Fruit fly (Drosophila melanogaster): ENCODE measurements around the gene CG43867.
A peak's percentile ranks its signal among the peaks of the same experiment; 100 is the strongest.

Gene CG43867

dm6 chrX:841941-842340, 85.8 kb downstream of the CG43867 start:
- TF ChIP-seq svp (GFP tag), result peak; percentile 56
- TF ChIP-seq Met (GFP tag; optimal IDR thresholded peaks at IDR 0.05), result peak; percentile 19
- no peak for TF ChIP-seq CG10631 (GFP tag; optimal IDR thresholded peaks at IDR 0.05)
- TF ChIP-seq topi (GFP tag; optimal IDR thresholded peaks at IDR 0.05), result no peak
- peak; percentile 49 for TF ChIP-seq Eip78C (GFP tag)

dm6 chrX:841038-841437, 86.7 kb downstream of the CG43867 start:
- TF ChIP-seq CG11762 (GFP tag; optimal IDR thresholded peaks at IDR 0.05; ENCODE audit: insufficient read depth) (no peak), Met (GFP tag; optimal IDR thresholded peaks at IDR 0.05) (no peak), acj6 (GFP tag; optimal IDR thresholded peaks at IDR 0.05) (no peak), Gug (GFP tag; IDR thresholded peaks at IDR 0.05) (no peak), Sox102F (GFP tag; optimal IDR thresholded peaks at IDR 0.05) (no peak)

- TF ChIP-seq CG7368 (GFP tag; optimal IDR thresholded peaks at IDR 0.05), result no peak
- peak; percentile 42; the same call in 1 of the 2 replicates for TF ChIP-seq Gug (GFP tag; IDR thresholded peaks at IDR 0.05)
- TF ChIP-seq dac (GFP tag; optimal IDR thresholded peaks at IDR 0.05), result peak; percentile 15
- TF ChIP-seq CG32006 (GFP tag; optimal IDR thresholded peaks at IDR 0.05), result peak; percentile 70
- no peak for TF ChIP-seq Eip93F (GFP tag; optimal IDR thresholded peaks at IDR 0.05)
- TF ChIP-seq fd59A (GFP tag; optimal IDR thresholded peaks at IDR 0.05), result no peak
- peak; percentile 24 for TF ChIP-seq OdsH (GFP tag; optimal IDR thresholded peaks at IDR 0.05)
- TF ChIP-seq Eip78C (GFP tag), result peak; percentile 73
- TF ChIP-seq Hr4 (GFP tag; optimal IDR thresholded peaks at IDR 0.05), result peak; percentile 62
- TF ChIP-seq Lpt (GFP tag; optimal IDR thresholded peaks at IDR 0.05), result peak; percentile 32
- peak in 1 of 2 experiments; percentile 22 for TF ChIP-seq salr (GFP tag; optimal IDR thresholded peaks at IDR 0.05)
- peak; percentile 47; the same call in 1 of the 3 replicates for TF ChIP-seq CG6163 (GFP tag; IDR thresholded peaks at IDR 0.05)
- TF ChIP-seq Hr39 (GFP tag; optimal IDR thresholded peaks at IDR 0.05), result no peak
- TF ChIP-seq pdm3 (GFP tag; optimal IDR thresholded peaks at IDR 0.05), result peak; percentile 1
- TF ChIP-seq CG8119 (GFP tag; IDR thresholded peaks at IDR 0.05), result peak; percentile 58; the same call in 2 of the 3 replicates
- TF ChIP-seq CG6276 (GFP tag; optimal IDR thresholded peaks at IDR 0.05), result peak; percentile 16
- peak; percentile 54 for TF ChIP-seq CG15336 (GFP tag; IDR thresholded peaks at IDR 0.05)
- TF ChIP-seq CG10631 (GFP tag; optimal IDR thresholded peaks at IDR 0.05), result peak; percentile 5
- peak; percentile 37; the same call in 1 of the 3 replicates for TF ChIP-seq eg (GFP tag; IDR thresholded peaks at IDR 0.05)
- TF ChIP-seq CG4318 (GFP tag; optimal IDR thresholded peaks at IDR 0.05), result peak; percentile 51
- TF ChIP-seq Sox14 (GFP tag; optimal IDR thresholded peaks at IDR 0.05), result peak; percentile 7
- TF ChIP-seq fkh (GFP tag; optimal IDR thresholded peaks at IDR 0.05), result no peak
Measured at dm6 chrX:838012-838411, 89.8 kb downstream of the CG43867 start.

dm6 chrX:835965-836690, 91.6 kb downstream of the CG43867 start:
- TF ChIP-seq Met (GFP tag; optimal IDR thresholded peaks at IDR 0.05) (no peak), Hr38 (GFP tag; optimal IDR thresholded peaks at IDR 0.05) (no peak), CG31627 (GFP tag; optimal IDR thresholded peaks at IDR 0.05) (no peak), Hr39 (GFP tag; optimal IDR thresholded peaks at IDR 0.05) (no peak)

DNA sequence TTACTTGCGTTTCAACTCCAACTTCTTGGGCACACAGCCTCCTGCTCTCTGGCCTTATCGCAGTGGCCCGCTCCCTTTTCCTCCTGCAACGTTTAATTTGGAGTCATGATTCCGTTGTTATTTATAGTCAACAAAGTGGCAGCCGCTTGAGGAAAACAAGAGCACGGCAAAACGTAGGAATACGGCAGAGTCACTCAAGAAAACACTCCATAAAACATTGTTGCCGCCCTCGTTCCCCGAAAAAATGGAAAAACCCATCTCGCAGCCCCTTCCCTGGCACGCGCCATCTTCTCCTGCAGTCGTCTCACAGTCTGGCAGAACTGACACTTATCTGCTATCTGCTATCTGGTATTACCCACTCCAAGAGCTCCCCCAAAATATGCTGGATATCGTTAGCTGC, 102.8 kb downstream of the CG43867 start:
- no peak for TF ChIP-seq CG6808 (GFP tag; optimal IDR thresholded peaks at IDR 0.05)
- no peak for TF ChIP-seq CG10669 (GFP tag; optimal IDR thresholded peaks at IDR 0.05)
- no peak for TF ChIP-seq salr (GFP tag; optimal IDR thresholded peaks at IDR 0.05)
- no peak for TF ChIP-seq fd85E (GFP tag; optimal IDR thresholded peaks at IDR 0.05)
- TF ChIP-seq CG11762 (GFP tag; optimal IDR thresholded peaks at IDR 0.05; ENCODE audit: insufficient read depth), result no peak
